Worm (Caenorhabditis elegans): Measurements from ENCODE around the gene F54F2.7.

F54F2.7 gene

ce11 chrIII:8838075-8838474 is 30.9 kb upstream of the F54F2.7 start, which contains the start of gene F44E2.4:
Gene F44E2.4 (minus strand): TSS chrIII:8838424.
- TF ChIP-seq F13C5.2 (tag; optimal IDR thresholded peaks at IDR 0.05) (no peak), ceh-36 (tag; optimal IDR thresholded peaks at IDR 0.05) (no peak), aly-1 (tag; optimal IDR thresholded peaks at IDR 0.05) (no peak), ceh-13 (GFP tag; optimal IDR thresholded peaks at IDR 0.05) (no peak), hnd-1 (tag; optimal IDR thresholded peaks at IDR 0.05) (no peak), sea-1 (GFP tag; conservative IDR thresholded peaks at IDR 0.05) (no peak), hmbx-1 (tag; optimal IDR thresholded peaks at IDR 0.05) (no peak), tbx-37 (GFP tag; conservative IDR thresholded peaks at IDR 0.05) (no peak), B0310.2 (tag; optimal IDR thresholded peaks at IDR 0.05) (no peak), tbx-11 (GFP tag; IDR thresholded peaks at IDR 0.05) (no peak), tra-4 (tag; optimal IDR thresholded peaks at IDR 0.05) (no peak), hmg-4 (GFP tag; optimal IDR thresholded peaks at IDR 0.05) (no peak), ets-7 (tag; optimal IDR thresholded peaks at IDR 0.05) (no peak)

- TF ChIP-seq hnd-1 (tag; optimal IDR thresholded peaks at IDR 0.05), result no peak
- no peak for TF ChIP-seq ceh-13 (GFP tag; optimal IDR thresholded peaks at IDR 0.05)
- no peak for TF ChIP-seq aly-1 (tag; optimal IDR thresholded peaks at IDR 0.05)
- no peak for TF ChIP-seq sea-1 (GFP tag; conservative IDR thresholded peaks at IDR 0.05)
- no peak for TF ChIP-seq pes-1 (GFP tag; IDR thresholded peaks at IDR 0.05)
- TF ChIP-seq flt-1 (GFP tag; IDR thresholded peaks at IDR 0.05), result no peak
Measured at ce11 chrIII:8831059-8831750, 24.1 kb upstream of the F54F2.7 start, which contains the start of gene F44E2.10. Gene F44E2.10 (minus strand): TSS chrIII:8831109.

- no peak for TF ChIP-seq aly-1 (tag; optimal IDR thresholded peaks at IDR 0.05)
- TF ChIP-seq tbx-37 (GFP tag; conservative IDR thresholded peaks at IDR 0.05), result no peak
- no peak for TF ChIP-seq F13C5.2 (tag; optimal IDR thresholded peaks at IDR 0.05)
- no peak for TF ChIP-seq scrt-1 (GFP tag; IDR thresholded peaks at IDR 0.05)
- no peak for TF ChIP-seq flt-1 (GFP tag; IDR thresholded peaks at IDR 0.05)
Measured at ce11 chrIII:8829245-8829644, 22.1 kb upstream of the F54F2.7 start, which contains the start of gene F44E2.3. Gene F44E2.3 (minus strand): TSS chrIII:8829305.

ce11 chrIII:8827128-8827527 is 20.0 kb upstream of the F54F2.7 start, which contains the start of gene F54F2.9:
Gene F54F2.9 (minus strand): TSS chrIII:8827228.
- TF ChIP-seq F13C5.2 (tag; optimal IDR thresholded peaks at IDR 0.05) (no peak), B0310.2 (tag; optimal IDR thresholded peaks at IDR 0.05) (no peak), ceh-13 (GFP tag; optimal IDR thresholded peaks at IDR 0.05) (no peak), tra-4 (tag; optimal IDR thresholded peaks at IDR 0.05) (no peak)

- TF ChIP-seq sea-1 (GFP tag; conservative IDR thresholded peaks at IDR 0.05), result no peak
- TF ChIP-seq hmbx-1 (tag; optimal IDR thresholded peaks at IDR 0.05), result no peak
- TF ChIP-seq tbx-37 (GFP tag; conservative IDR thresholded peaks at IDR 0.05), result no peak
- no peak for TF ChIP-seq hnd-1 (tag; optimal IDR thresholded peaks at IDR 0.05)
- no peak for TF ChIP-seq ceh-36 (tag; optimal IDR thresholded peaks at IDR 0.05)
- TF ChIP-seq pes-1 (GFP tag; IDR thresholded peaks at IDR 0.05), result no peak
- no peak for TF ChIP-seq scrt-1 (GFP tag; IDR thresholded peaks at IDR 0.05)
- no peak for TF ChIP-seq F13C5.2 (tag; optimal IDR thresholded peaks at IDR 0.05)
- TF ChIP-seq tra-4 (tag; optimal IDR thresholded peaks at IDR 0.05), result no peak
- no peak for TF ChIP-seq aly-1 (tag; optimal IDR thresholded peaks at IDR 0.05)
- TF ChIP-seq B0310.2 (tag; optimal IDR thresholded peaks at IDR 0.05), result no peak
- no peak for TF ChIP-seq hmg-4 (GFP tag; optimal IDR thresholded peaks at IDR 0.05)
- no peak for TF ChIP-seq tbx-11 (GFP tag; IDR thresholded peaks at IDR 0.05)
- TF ChIP-seq flt-1 (GFP tag; IDR thresholded peaks at IDR 0.05), result no peak
- TF ChIP-seq ets-7 (tag; optimal IDR thresholded peaks at IDR 0.05), result no peak
- no peak for TF ChIP-seq ama-1 (optimal IDR thresholded peaks at IDR 0.05)
- no peak for TF ChIP-seq ceh-13 (GFP tag; optimal IDR thresholded peaks at IDR 0.05)
Measured at ce11 chrIII:8824556-8824955, 17.4 kb upstream of the F54F2.7 start.

- no peak for TF ChIP-seq ama-1 (optimal IDR thresholded peaks at IDR 0.05)
- TF ChIP-seq ets-7 (tag; optimal IDR thresholded peaks at IDR 0.05), result no peak
- TF ChIP-seq aly-1 (tag; optimal IDR thresholded peaks at IDR 0.05), result no peak
- TF ChIP-seq flt-1 (GFP tag; IDR thresholded peaks at IDR 0.05), result no peak
- TF ChIP-seq tbx-37 (GFP tag; conservative IDR thresholded peaks at IDR 0.05), result no peak
- TF ChIP-seq pes-1 (GFP tag; IDR thresholded peaks at IDR 0.05), result no peak
- TF ChIP-seq F13C5.2 (tag; optimal IDR thresholded peaks at IDR 0.05), result no peak
- no peak for TF ChIP-seq sea-1 (GFP tag; conservative IDR thresholded peaks at IDR 0.05)
- TF ChIP-seq hmbx-1 (tag; optimal IDR thresholded peaks at IDR 0.05), result no peak
- no peak for TF ChIP-seq ceh-36 (tag; optimal IDR thresholded peaks at IDR 0.05)
- no peak for TF ChIP-seq tra-4 (tag; optimal IDR thresholded peaks at IDR 0.05)
- TF ChIP-seq hnd-1 (tag; optimal IDR thresholded peaks at IDR 0.05), result no peak
- TF ChIP-seq ceh-13 (GFP tag; optimal IDR thresholded peaks at IDR 0.05), result no peak
Measured at ce11 chrIII:8818599-8818998, 11.5 kb upstream of the F54F2.7 start, which contains the start of gene pat-2. Gene pat-2 (plus strand): TSS chrIII:8818899.

ce11 chrIII:8815699-8816098 is 8.6 kb upstream of the F54F2.7 start:
- TF ChIP-seq tbx-37 (GFP tag; conservative IDR thresholded peaks at IDR 0.05), result no peak
- TF ChIP-seq scrt-1 (GFP tag; IDR thresholded peaks at IDR 0.05), result no peak
- TF ChIP-seq ceh-13 (GFP tag; optimal IDR thresholded peaks at IDR 0.05), result no peak
- no peak for TF ChIP-seq ceh-36 (tag; optimal IDR thresholded peaks at IDR 0.05)
- no peak for TF ChIP-seq pes-1 (GFP tag; IDR thresholded peaks at IDR 0.05)
- no peak for TF ChIP-seq hmbx-1 (tag; optimal IDR thresholded peaks at IDR 0.05)
- TF ChIP-seq hmg-4 (GFP tag; optimal IDR thresholded peaks at IDR 0.05), result no peak
- no peak for TF ChIP-seq sea-1 (GFP tag; conservative IDR thresholded peaks at IDR 0.05)
- no peak for TF ChIP-seq hnd-1 (tag; optimal IDR thresholded peaks at IDR 0.05)
- TF ChIP-seq tra-4 (tag; optimal IDR thresholded peaks at IDR 0.05), result no peak
- TF ChIP-seq ama-1 (optimal IDR thresholded peaks at IDR 0.05), result no peak
- TF ChIP-seq aly-1 (tag; optimal IDR thresholded peaks at IDR 0.05), result no peak
- no peak for TF ChIP-seq tbx-11 (GFP tag; IDR thresholded peaks at IDR 0.05)
- TF ChIP-seq F13C5.2 (tag; optimal IDR thresholded peaks at IDR 0.05), result no peak
- no peak for TF ChIP-seq flt-1 (GFP tag; IDR thresholded peaks at IDR 0.05)
- no peak for TF ChIP-seq B0310.2 (tag; optimal IDR thresholded peaks at IDR 0.05)
- TF ChIP-seq ets-7 (tag; optimal IDR thresholded peaks at IDR 0.05), result no peak

Data from whole organism, early embryonic.